Fruit fly (Drosophila melanogaster): ENCODE data around the gene Mcm2.

Mcm2 gene

dm6 chr3R:8269740-8270139 lies 5.0 kb downstream of the Mcm2 start, which contains the start of gene CG9630 (continued):
- TF ChIP-seq CG3838 (GFP tag; optimal IDR thresholded peaks at IDR 0.05) (no peak), sens (GFP tag) (no peak), NC2β (GFP tag; optimal IDR thresholded peaks at IDR 0.05) (no peak), MTF-1 (GFP tag; optimal IDR thresholded peaks at IDR 0.05; ENCODE audit: borderline replicate concordance) (no peak), CG10462 (GFP tag; optimal IDR thresholded peaks at IDR 0.05) (no peak), CG17186 (GFP tag; optimal IDR thresholded peaks at IDR 0.05) (peak; percentile 93), CG32767 (GFP tag; IDR thresholded peaks at IDR 0.05) (no peak), CG2202 (tag; optimal IDR thresholded peaks at IDR 0.05) (no peak), CG10267 (tag; optimal IDR thresholded peaks at IDR 0.05) (peak; percentile 52), prd (optimal IDR thresholded peaks at IDR 0.05) (no peak), prd (GFP tag; IDR thresholded peaks at IDR 0.05) (no peak), CG7839 (tag; optimal IDR thresholded peaks at IDR 0.05) (no peak), crp (GFP tag; optimal IDR thresholded peaks at IDR 0.05) (peak in 1 of 2 experiments; percentile 77), CG2129 (GFP tag; IDR thresholded peaks at IDR 0.05; ENCODE audit: partially characterized antibody) (peak; percentile 47), Fer2 (tag; optimal IDR thresholded peaks at IDR 0.05) (no peak), gem (tag; optimal IDR thresholded peaks at IDR 0.05) (no peak), Sin3A (optimal IDR thresholded peaks at IDR 0.05) (peak; percentile 56), CG31224 (GFP tag; IDR thresholded peaks at IDR 0.05) (no peak), tin (GFP tag; optimal IDR thresholded peaks at IDR 0.05) (no peak), oc (tag; optimal IDR thresholded peaks at IDR 0.05) (peak; percentile 51), CG1529 (GFP tag; optimal IDR thresholded peaks at IDR 0.05) (no peak), CG7987 (GFP tag; optimal IDR thresholded peaks at IDR 0.05) (peak; percentile 47), Asciz (GFP tag; optimal IDR thresholded peaks at IDR 0.05) (no peak), Scr (GFP tag; IDR thresholded peaks at IDR 0.05; ENCODE audit: partially characterized antibody) (peak; percentile 62), CG11723 (GFP tag; optimal IDR thresholded peaks at IDR 0.05) (no peak), CoRest (tag; optimal IDR thresholded peaks at IDR 0.05) (peak; percentile 4), Sry-β (GFP tag; optimal IDR thresholded peaks at IDR 0.05) (no peak), Sry-δ (GFP tag; optimal IDR thresholded peaks at IDR 0.05) (peak; percentile 75), trem (tag; optimal IDR thresholded peaks at IDR 0.05) (peak; percentile 84), Ets65A (GFP tag) (no peak), mam (GFP tag; optimal IDR thresholded peaks at IDR 0.05) (no peak), pros (GFP tag; optimal IDR thresholded peaks at IDR 0.05) (no peak), CG10366 (GFP tag; IDR thresholded peaks at IDR 0.05) (no peak), Doc3 (GFP tag; IDR thresholded peaks at IDR 0.05; ENCODE audit: partially characterized antibody) (peak; percentile 48; the same call in 2 of the 3 replicates), ato (GFP tag; IDR thresholded peaks at IDR 0.05; ENCODE audit: partially characterized antibody) (peak; percentile 87), CG4424 (GFP tag; optimal IDR thresholded peaks at IDR 0.05) (no peak), CG9609 (GFP tag; optimal IDR thresholded peaks at IDR 0.05) (no peak), cato (GFP tag; optimal IDR thresholded peaks at IDR 0.05; ENCODE audit: borderline replicate concordance) (no peak), chm (GFP tag; IDR thresholded peaks at IDR 0.05) (peak; percentile 32; the same call in 1 of the 2 replicates), CHES-1-like (GFP tag; optimal IDR thresholded peaks at IDR 0.05) (peak; percentile 36), CG1024 (GFP tag; IDR thresholded peaks at IDR 0.05) (no peak), B-H2 (GFP tag; optimal IDR thresholded peaks at IDR 0.05) (no peak), bbx (GFP tag; IDR thresholded peaks at IDR 0.05; ENCODE audit: partially characterized antibody) (peak; percentile 74), CG34422 (GFP tag; IDR thresholded peaks at IDR 0.05) (peak; percentile 20; the same call in 1 of the 3 replicates), nau (GFP tag; optimal IDR thresholded peaks at IDR 0.05) (no peak), slp2 (GFP tag; optimal IDR thresholded peaks at IDR 0.05) (no peak), Oli (tag; optimal IDR thresholded peaks at IDR 0.05) (no peak), Usf (GFP tag; optimal IDR thresholded peaks at IDR 0.05) (no peak), Eip74EF (GFP tag; optimal IDR thresholded peaks at IDR 0.05) (no peak), Max (GFP tag; optimal IDR thresholded peaks at IDR 0.05) (peak; percentile 88), run (tag; optimal IDR thresholded peaks at IDR 0.05) (peak; percentile 86)

Measured in whole organism, embryonic.